Fruit fly (Drosophila melanogaster) whole organism, pupa: ENCODE data around the gene Zaf1.

ENCODE experiments used
- CG12605 ChIP-seq: fragments of 200-800 bp; sonication (Bioruptor generic); IDR thresholded peaks from 2 replicates; pipeline ENCODE4 v1.3.6; 2022; ENCODE audit warnings: missing biosample characterization, missing genetic modification characterization
- CG32121 ChIP-seq: fragments of 200-800 bp; sonication (Bioruptor generic); IDR thresholded peaks from 2 replicates; pipeline ENCODE4 v1.3.6; 2022; ENCODE audit warnings: missing biosample characterization, missing genetic modification characterization
- CG34367 ChIP-seq: fragments of 200-800 bp; sonication (Bioruptor generic); optimal IDR thresholded peaks from 2 replicates; lab custom pipeline; 2018; ENCODE audit warnings: missing biosample characterization, mild to moderate bottlenecking, missing genetic modification characterization
- Pif1B ChIP-seq: fragments of 200-800 bp; sonication (Bioruptor generic); optimal IDR thresholded peaks from 3 replicates; lab custom pipeline; 2016; ENCODE audit warnings: missing biosample characterization, missing genetic modification characterization
- rn ChIP-seq: fragments of 200-800 bp; sonication (Bioruptor generic); IDR thresholded peaks from 2 replicates; pipeline ENCODE4 v1.3.6; 2022; ENCODE audit warnings: missing biosample characterization, missing genetic modification characterization

DNA sequence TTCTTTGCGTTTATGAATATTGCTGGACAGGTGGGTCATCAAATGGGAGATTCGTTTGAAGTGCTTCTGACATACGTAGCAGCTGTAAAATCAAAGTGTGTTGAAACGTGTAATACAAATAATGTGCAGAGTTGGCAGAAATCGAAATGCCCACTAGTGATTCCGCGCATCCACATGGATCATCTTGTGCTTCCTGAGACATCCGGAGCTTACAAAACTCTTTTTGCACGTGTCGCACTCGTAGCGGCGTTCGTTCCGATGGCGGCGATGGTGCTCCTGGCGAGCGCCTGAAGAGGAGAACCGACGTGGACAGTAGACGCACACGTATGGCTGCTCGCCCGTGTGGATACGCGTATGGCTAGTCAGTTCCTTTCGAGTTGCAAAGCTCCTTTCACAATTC lies at the start of gene Zaf1:
- TF ChIP-seq Pif1B (GFP tag; lab: Kevin White, UChicago) (no peak), CG34367 (tag; lab: Kevin White, UChicago) (no peak), CG32121 (no peak), rn (GFP tag; lab: Robert Waterston, UW) (no peak), CG12605 (GFP tag; lab: Robert Waterston, UW) (no peak)
